Worm (Caenorhabditis elegans) whole organism, midembryonic: ENCODE data around the gene R02D3.8.

Experiments used
- T22C8.4 ChIP-seq: fragments of 200-800 bp; sonication (Bioruptor generic); IDR thresholded peaks from 2 replicates; pipeline ENCODE4 v1.3.6; 2022; ENCODE audit warnings: missing genetic modification characterization, missing compliant biosample characterization
- cog-1 ChIP-seq: sonication (generic microtip); optimal IDR thresholded peaks from 2 replicates; lab custom pipeline; 2016; ENCODE audit warnings: missing genetic modification characterization, missing compliant biosample characterization
- flt-1 ChIP-seq: fragments of 200-800 bp; sonication (Bioruptor generic); IDR thresholded peaks from 2 replicates; pipeline ENCODE4 v1.3.6; 2022; ENCODE audit warnings: missing genetic modification characterization, missing compliant biosample characterization
- klf-2 ChIP-seq: fragments of 200-800 bp; sonication (Bioruptor generic); conservative IDR thresholded peaks from 2 replicates; pipeline ENCODE4 v1.3.6; 2022; ENCODE audit warnings: missing genetic modification reagents, missing genetic modification characterization, missing compliant biosample characterization
- med-1 ChIP-seq: sonication (generic microtip); optimal IDR thresholded peaks from 2 replicates; lab custom pipeline; 2017; ENCODE audit warnings: missing genetic modification characterization, mild to moderate bottlenecking, missing compliant biosample characterization, antibody characterized with exemption, missing genetic modification reagents; ENCODE audit not compliant: insufficient read depth
- ref-1 ChIP-seq: fragments of 200-800 bp; sonication (Bioruptor generic); conservative IDR thresholded peaks from 2 replicates; pipeline ENCODE4 v1.3.6; 2022; ENCODE audit warnings: missing genetic modification reagents, missing genetic modification characterization, missing compliant biosample characterization
- tab-1 ChIP-seq: fragments of 200-800 bp; sonication (Bioruptor generic); IDR thresholded peaks from 2 replicates; pipeline ENCODE4 v1.3.6; 2022; ENCODE audit warnings: missing genetic modification characterization, missing compliant biosample characterization
- ztf-23 ChIP-seq: fragments of 200-800 bp; sonication (Bioruptor generic); IDR thresholded peaks from 2 replicates; pipeline ENCODE4 v1.3.6; 2022; ENCODE audit warnings: missing genetic modification reagents, missing genetic modification characterization, missing compliant biosample characterization
- ztf-29 ChIP-seq: fragments of 200-800 bp; sonication (Bioruptor generic); IDR thresholded peaks from 2 replicates; pipeline ENCODE4 v1.3.6; 2022; ENCODE audit warnings: missing genetic modification reagents, missing genetic modification characterization, missing compliant biosample characterization

The R02D3.8 gene

DNA sequence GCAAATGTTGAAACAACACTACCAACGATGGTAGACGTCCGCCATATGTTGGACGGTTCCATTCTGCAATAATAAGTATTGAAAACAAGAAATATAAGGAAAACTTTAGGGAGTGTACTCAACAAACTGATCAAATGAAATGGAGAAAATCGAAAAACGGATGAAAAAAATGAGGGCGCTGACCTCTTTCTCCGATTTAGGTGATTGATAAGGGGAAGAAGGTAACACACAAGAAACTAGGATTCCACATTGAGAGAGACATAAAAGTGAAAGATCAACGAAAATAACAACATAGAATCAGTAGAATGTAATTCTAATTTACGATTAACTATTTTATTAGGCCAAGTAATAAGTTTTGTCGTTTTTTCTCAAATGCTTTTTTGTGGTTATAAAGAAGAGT lies 2.1 kb upstream of the R02D3.8 start, which contains the start of gene dpy-9:
Gene dpy-9, minus strand, starts transcription at position 63 of the 400 bp plus-strand sequence.
- TF ChIP-seq tab-1 (GFP tag; lab: Robert Waterston, UW) (no peak), flt-1 (GFP tag; lab: Robert Waterston, UW) (no peak), ref-1 (GFP tag; lab: Robert Waterston, UW) (no peak), ztf-29 (GFP tag; lab: Robert Waterston, UW) (no peak), cog-1 (tag; lab: Kevin White, UChicago) (no peak), T22C8.4 (GFP tag; lab: Robert Waterston, UW) (no peak), ztf-23 (GFP tag; lab: Robert Waterston, UW) (no peak), klf-2 (no peak), med-1 (GFP tag; lab: Kevin White, UChicago) (no peak)

DNA sequence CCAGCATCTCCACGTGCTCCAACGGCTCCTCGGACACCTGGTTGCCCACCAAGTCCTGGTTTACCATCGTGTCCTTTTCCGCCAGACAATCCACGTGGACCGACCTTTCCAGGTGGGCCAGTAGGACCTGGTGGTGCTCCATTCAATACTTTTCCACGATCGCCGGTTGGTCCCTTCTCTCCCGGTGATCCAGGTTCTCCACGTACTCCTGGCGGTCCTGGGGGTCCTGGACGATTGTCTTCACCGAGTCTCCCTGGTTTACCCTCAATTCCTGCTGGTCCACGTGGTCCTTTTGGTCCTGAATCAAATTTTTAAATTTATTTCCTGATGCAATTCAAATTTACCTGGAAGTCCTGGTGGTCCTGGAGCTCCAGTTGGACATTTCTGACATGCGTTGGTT lies 1.4 kb upstream of the R02D3.8 start:
- TF ChIP-seq flt-1 (GFP tag; lab: Robert Waterston, UW) (no peak), ztf-29 (GFP tag; lab: Robert Waterston, UW) (no peak), tab-1 (GFP tag; lab: Robert Waterston, UW) (no peak), med-1 (GFP tag; lab: Kevin White, UChicago) (no peak), ztf-23 (GFP tag; lab: Robert Waterston, UW) (no peak)

DNA sequence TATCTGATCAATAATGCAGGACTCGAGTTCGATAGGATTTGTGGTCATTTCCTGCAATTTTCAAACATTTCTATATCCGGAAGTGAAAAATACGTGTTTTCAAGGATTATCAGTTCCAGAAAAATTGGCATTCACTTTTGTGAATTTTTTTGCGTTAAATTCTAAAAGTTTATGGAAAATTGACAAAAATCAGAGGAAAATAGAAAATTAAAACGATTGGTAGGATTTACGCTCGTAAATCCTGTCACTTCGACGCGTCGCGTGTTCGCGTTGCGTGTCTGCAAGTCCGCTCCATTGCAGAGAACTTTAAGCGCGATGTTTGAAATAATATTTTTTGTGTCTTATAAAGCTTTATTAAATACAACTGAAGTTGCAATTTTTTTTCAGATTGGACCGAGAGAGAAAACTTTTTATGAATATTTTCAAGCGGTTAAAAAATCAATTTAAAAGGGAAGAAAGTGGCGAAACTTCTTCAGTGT lies 1.6 kb downstream of the R02D3.8 start, which contains the start of gene rcat-1:
Gene rcat-1, minus strand, starts transcription at position 51 of the 479 bp plus-strand sequence.
- peak; percentile 63 for TF ChIP-seq cog-1 (tag; lab: Kevin White, UChicago)
- peak; percentile 69 for TF ChIP-seq flt-1 (GFP tag; lab: Robert Waterston, UW)
- TF ChIP-seq T22C8.4 (GFP tag; lab: Robert Waterston, UW), result no peak
- peak; percentile 51; the same call in 1 of the 2 replicates for TF ChIP-seq ztf-23 (GFP tag; lab: Robert Waterston, UW)

DNA sequence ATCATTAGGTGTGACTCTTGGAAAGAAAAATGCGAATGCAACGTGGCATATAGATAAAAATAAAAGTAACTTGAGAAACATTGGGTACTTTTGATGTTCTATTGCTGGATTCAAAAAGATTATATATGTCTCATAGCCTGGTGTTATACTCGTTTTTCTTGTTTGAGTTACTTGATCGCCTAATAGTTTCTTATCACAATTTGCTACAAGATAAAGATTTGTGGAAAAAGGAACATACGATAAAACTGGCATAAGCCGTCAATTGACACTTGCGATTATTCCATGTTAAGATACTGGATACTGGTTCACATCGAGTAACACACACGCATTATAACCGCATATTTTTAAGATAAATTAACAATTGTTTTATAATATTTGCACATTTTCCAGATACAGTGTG lies 4.5 kb downstream of the R02D3.8 start, which contains the start of gene grl-19:
Gene grl-19, minus strand, starts transcription at position 101 of the 400 bp plus-strand sequence.
- no peak for TF ChIP-seq flt-1 (GFP tag; lab: Robert Waterston, UW)
- TF ChIP-seq tab-1 (GFP tag; lab: Robert Waterston, UW), result no peak
- TF ChIP-seq cog-1 (tag; lab: Kevin White, UChicago), result no peak
- TF ChIP-seq ztf-23 (GFP tag; lab: Robert Waterston, UW), result no peak
- TF ChIP-seq T22C8.4 (GFP tag; lab: Robert Waterston, UW), result no peak
- no peak for TF ChIP-seq med-1 (GFP tag; lab: Kevin White, UChicago)
- no peak for TF ChIP-seq klf-2
- TF ChIP-seq ref-1 (GFP tag; lab: Robert Waterston, UW), result no peak
- no peak for TF ChIP-seq ztf-29 (GFP tag; lab: Robert Waterston, UW)

DNA sequence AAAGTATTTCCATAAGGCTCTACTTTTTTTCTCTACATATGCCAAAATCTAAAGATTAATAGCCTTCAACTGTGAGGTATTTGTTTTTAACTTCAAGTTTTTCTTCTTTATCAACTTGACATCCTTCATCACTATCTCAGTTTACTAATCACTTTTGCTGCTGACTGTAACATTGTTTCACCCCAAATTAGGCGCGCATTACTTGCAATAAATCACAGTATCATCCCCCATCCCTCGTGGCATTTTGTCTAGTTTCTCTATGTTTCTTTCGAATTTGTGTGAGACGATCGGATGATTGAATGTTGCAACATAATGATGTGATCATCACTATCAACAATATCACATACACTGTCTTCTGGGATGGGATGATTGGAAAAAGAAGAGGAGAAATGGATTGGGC lies 9.5 kb downstream of the R02D3.8 start:
- TF ChIP-seq flt-1 (GFP tag; lab: Robert Waterston, UW) (no peak), cog-1 (tag; lab: Kevin White, UChicago) (no peak), T22C8.4 (GFP tag; lab: Robert Waterston, UW) (no peak), ztf-23 (GFP tag; lab: Robert Waterston, UW) (no peak), ref-1 (GFP tag; lab: Robert Waterston, UW) (no peak), ztf-29 (GFP tag; lab: Robert Waterston, UW) (no peak), tab-1 (GFP tag; lab: Robert Waterston, UW) (no peak), klf-2 (no peak), med-1 (GFP tag; lab: Kevin White, UChicago) (no peak)

DNA sequence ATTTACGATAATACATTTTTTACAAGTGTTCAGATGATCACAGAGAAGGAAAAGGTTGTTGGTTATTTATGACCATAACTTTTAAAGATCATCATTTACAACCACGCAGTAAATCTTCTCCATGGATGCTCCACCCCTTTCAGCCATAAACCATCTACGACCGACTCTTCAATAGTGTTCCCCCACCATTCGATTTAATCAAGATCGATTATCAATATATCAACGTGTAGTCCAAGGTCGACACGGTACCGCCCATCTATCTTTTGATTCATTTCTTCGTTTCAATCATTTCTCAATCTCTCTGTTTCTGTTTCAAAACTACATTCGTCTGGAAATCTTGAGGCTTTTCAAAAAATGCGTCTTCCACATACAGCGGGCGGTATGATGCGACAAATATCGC lies 12.2 kb downstream of the R02D3.8 start, which contains the start of gene aass-1:
Gene aass-1, plus strand, starts transcription at position 301 of the 400 bp plus-strand sequence.
- TF ChIP-seq klf-2 (no peak), cog-1 (tag; lab: Kevin White, UChicago) (no peak), flt-1 (GFP tag; lab: Robert Waterston, UW) (no peak), ztf-29 (GFP tag; lab: Robert Waterston, UW) (no peak), med-1 (GFP tag; lab: Kevin White, UChicago) (no peak), ref-1 (GFP tag; lab: Robert Waterston, UW) (no peak), tab-1 (GFP tag; lab: Robert Waterston, UW) (no peak), ztf-23 (GFP tag; lab: Robert Waterston, UW) (no peak), T22C8.4 (GFP tag; lab: Robert Waterston, UW) (no peak)

- TF ChIP-seq cog-1 (tag; lab: Kevin White, UChicago) (no peak), flt-1 (GFP tag; lab: Robert Waterston, UW) (no peak), ref-1 (GFP tag; lab: Robert Waterston, UW) (no peak), T22C8.4 (GFP tag; lab: Robert Waterston, UW) (no peak), med-1 (GFP tag; lab: Kevin White, UChicago) (no peak), tab-1 (GFP tag; lab: Robert Waterston, UW) (no peak), klf-2 (no peak), ztf-23 (GFP tag; lab: Robert Waterston, UW) (no peak), ztf-29 (GFP tag; lab: Robert Waterston, UW) (no peak)
Observed at ce11 chrIV:244278-244677, 12.7 kb downstream of the R02D3.8 start.

DNA sequence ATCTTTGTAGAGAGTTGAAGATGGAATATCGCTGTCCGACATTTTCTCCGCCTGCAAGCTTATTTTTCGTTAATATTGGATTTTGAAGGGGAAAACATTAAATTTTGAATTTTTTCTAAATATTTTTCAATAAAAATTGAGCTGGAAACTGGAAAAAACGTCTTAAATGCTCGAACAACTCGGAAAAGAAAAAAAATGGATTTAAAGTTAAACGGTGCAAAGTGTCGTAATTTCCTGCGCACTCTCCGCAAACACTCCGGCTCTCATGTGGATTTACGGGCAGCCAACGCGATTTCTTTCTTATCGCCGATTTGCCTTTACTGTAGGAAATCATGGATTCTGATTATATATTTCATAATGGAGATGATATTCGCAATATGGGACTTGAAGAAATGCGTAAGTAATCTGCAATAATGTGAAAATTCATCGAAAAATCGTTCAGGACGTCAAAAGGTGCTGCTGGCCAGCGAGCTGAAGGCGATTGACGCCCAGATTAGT lies 16.7 kb downstream of the R02D3.8 start, which contains the start of the genes fnta-1 and cogc-8:
Gene fnta-1, minus strand, starts transcription at position 51 of the 498 bp plus-strand sequence.
Gene cogc-8, plus strand, starts transcription at position 195 of the 498 bp plus-strand sequence.
- TF ChIP-seq ref-1 (GFP tag; lab: Robert Waterston, UW), result no peak
- TF ChIP-seq klf-2, result no peak
- no peak for TF ChIP-seq cog-1 (tag; lab: Kevin White, UChicago)
- no peak for TF ChIP-seq flt-1 (GFP tag; lab: Robert Waterston, UW)
- TF ChIP-seq med-1 (GFP tag; lab: Kevin White, UChicago), result no peak
- no peak for TF ChIP-seq T22C8.4 (GFP tag; lab: Robert Waterston, UW)
- no peak for TF ChIP-seq tab-1 (GFP tag; lab: Robert Waterston, UW)
- no peak for TF ChIP-seq ztf-23 (GFP tag; lab: Robert Waterston, UW)
- no peak for TF ChIP-seq ztf-29 (GFP tag; lab: Robert Waterston, UW)

- no peak for TF ChIP-seq ztf-29 (GFP tag; lab: Robert Waterston, UW)
- TF ChIP-seq klf-2, result no peak
- no peak for TF ChIP-seq med-1 (GFP tag; lab: Kevin White, UChicago)
- TF ChIP-seq ztf-23 (GFP tag; lab: Robert Waterston, UW), result no peak
- TF ChIP-seq flt-1 (GFP tag; lab: Robert Waterston, UW), result no peak
- no peak for TF ChIP-seq T22C8.4 (GFP tag; lab: Robert Waterston, UW)
- no peak for TF ChIP-seq cog-1 (tag; lab: Kevin White, UChicago)
- no peak for TF ChIP-seq ref-1 (GFP tag; lab: Robert Waterston, UW)
- no peak for TF ChIP-seq tab-1 (GFP tag; lab: Robert Waterston, UW)
Observed at ce11 chrIV:237350-237749, 19.7 kb downstream of the R02D3.8 start, which contains the start of gene ints-13. TSS of gene ints-13 (minus strand) at chrIV:237450.
